Worm (Caenorhabditis elegans): ENCODE data around the gene Y48E1C.2.

The Y48E1C.2 gene

ce11 chrII:13402680-13403079 is 21.7 kb upstream of the Y48E1C.2 start, which contains the start of gene pinn-4:
pinn-4 (plus strand) TSS chrII:13402980.
- TF ChIP-seq fkh-10 (GFP tag; optimal IDR thresholded peaks at IDR 0.05) (no peak), syd-9 (tag; optimal IDR thresholded peaks at IDR 0.05) (no peak), pha-4 (tag; optimal IDR thresholded peaks at IDR 0.05) (no peak), tbx-2 (tag; optimal IDR thresholded peaks at IDR 0.05) (no peak), K09A11.1 (tag; optimal IDR thresholded peaks at IDR 0.05; ENCODE audit: insufficient read depth) (no peak)

- no peak for TF ChIP-seq ceh-34 (tag; optimal IDR thresholded peaks at IDR 0.05)
- TF ChIP-seq nfya-1 (tag; optimal IDR thresholded peaks at IDR 0.05) = no peak
- no peak for TF ChIP-seq lim-6 (tag; optimal IDR thresholded peaks at IDR 0.05)
- no peak for TF ChIP-seq odd-2 (tag; optimal IDR thresholded peaks at IDR 0.05)
- TF ChIP-seq hlh-8 (tag; optimal IDR thresholded peaks at IDR 0.05) = no peak
- no peak for TF ChIP-seq pha-4 (tag; optimal IDR thresholded peaks at IDR 0.05)
- no peak for TF ChIP-seq hlh-30 (tag; optimal IDR thresholded peaks at IDR 0.05; ENCODE audit: insufficient read depth)
- no peak for TF ChIP-seq fax-1 (tag; optimal IDR thresholded peaks at IDR 0.05)
- TF ChIP-seq zip-5 (tag; optimal IDR thresholded peaks at IDR 0.05) = no peak
- TF ChIP-seq unc-55 (GFP tag; optimal IDR thresholded peaks at IDR 0.05) = no peak
- no peak for TF ChIP-seq ets-4 (tag; optimal IDR thresholded peaks at IDR 0.05)
- TF ChIP-seq pax-1 (tag; optimal IDR thresholded peaks at IDR 0.05) = no peak
- TF ChIP-seq ceh-6 (GFP tag; optimal IDR thresholded peaks at IDR 0.05) = no peak
- no peak for TF ChIP-seq ttx-3 (tag; optimal IDR thresholded peaks at IDR 0.05)
- TF ChIP-seq elt-2 (tag; optimal IDR thresholded peaks at IDR 0.05) = no peak
- no peak for TF ChIP-seq hlh-13 (GFP tag; optimal IDR thresholded peaks at IDR 0.05)
Measured at ce11 chrII:13405840-13406239, 18.5 kb upstream of the Y48E1C.2 start, which contains the start of gene efl-2. efl-2 (plus strand) TSS chrII:13406140.

- no peak for TF ChIP-seq lim-6 (tag; optimal IDR thresholded peaks at IDR 0.05)
Measured at ce11 chrII:13412335-13412734, 12.0 kb upstream of the Y48E1C.2 start, which contains the start of gene Y48C3A.18. Y48C3A.18 (plus strand) TSS chrII:13412635.

- TF ChIP-seq pha-2 (tag; optimal IDR thresholded peaks at IDR 0.05) (no peak), ets-4 (tag; optimal IDR thresholded peaks at IDR 0.05) (no peak), sox-4 (tag; optimal IDR thresholded peaks at IDR 0.05) (no peak), lin-11 (tag; optimal IDR thresholded peaks at IDR 0.05) (no peak), ceh-30 (tag; optimal IDR thresholded peaks at IDR 0.05) (no peak), ref-2 (tag; optimal IDR thresholded peaks at IDR 0.05) (no peak), ceh-48 (tag; optimal IDR thresholded peaks at IDR 0.05) (peak; percentile 91)
Measured at ce11 chrII:13414099-13414498, 10.2 kb upstream of the Y48E1C.2 start.

- TF ChIP-seq unc-3 (GFP tag; conservative IDR thresholded peaks at IDR 0.05) = no peak
- no peak for TF ChIP-seq unc-3 (tag; optimal IDR thresholded peaks at IDR 0.05)
- no peak for TF ChIP-seq ceh-22 (tag; optimal IDR thresholded peaks at IDR 0.05)
- TF ChIP-seq lim-6 (tag; optimal IDR thresholded peaks at IDR 0.05) = no peak
- TF ChIP-seq ceh-9 (tag; optimal IDR thresholded peaks at IDR 0.05) = no peak
- no peak for TF ChIP-seq ceh-34 (tag; optimal IDR thresholded peaks at IDR 0.05)
- no peak for TF ChIP-seq ceh-6 (GFP tag; optimal IDR thresholded peaks at IDR 0.05)
Measured at ce11 chrII:13414554-13415057, 9.7 kb upstream of the Y48E1C.2 start, which contains the start of gene Y48E1C.1. Y48E1C.1 (plus strand) TSS chrII:13415007.

ce11 chrII:13416552-13416951 is 7.8 kb upstream of the Y48E1C.2 start:
- TF ChIP-seq sox-2 (GFP tag; IDR thresholded peaks at IDR 0.05) = no peak
- TF ChIP-seq pqm-1 (tag; optimal IDR thresholded peaks at IDR 0.05) = no peak
- TF ChIP-seq Y22D7AL.16 (tag; optimal IDR thresholded peaks at IDR 0.05) = no peak
- no peak for TF ChIP-seq che-1 (tag; optimal IDR thresholded peaks at IDR 0.05)
- no peak for TF ChIP-seq pros-1 (tag; optimal IDR thresholded peaks at IDR 0.05)
- no peak for TF ChIP-seq ceh-9 (tag; optimal IDR thresholded peaks at IDR 0.05)
